Fruit fly (Drosophila melanogaster): ENCODE results near the gene CG13024.

- no peak for TF ChIP-seq CG8478 (optimal IDR thresholded peaks at IDR 0.05)
- TF ChIP-seq CTCF (optimal IDR thresholded peaks at IDR 0.05), result no peak
These were observed 16.2 kb upstream of the CG13024 start, which contains the start of the genes kud and Zcchc7 for dm6 chr3L:16844920-16845573.
